Worm (Caenorhabditis elegans) whole organism, L4 larva: ENCODE results near the gene osm-9.

Source experiments
- daf-12 ChIP-seq: fragments of 150-350 bp; optimal IDR thresholded peaks from 2 replicates; lab custom pipeline; 2014; ENCODE audit warnings: missing biosample characterization, missing genetic modification reagents, missing genetic modification characterization
- fkh-10 ChIP-seq: fragments of 150-350 bp; optimal IDR thresholded peaks from 2 replicates; lab custom pipeline; 2014; ENCODE audit warnings: missing biosample characterization, missing genetic modification reagents, missing genetic modification characterization
- fos-1 ChIP-seq: fragments of 150-350 bp; optimal IDR thresholded peaks from 2 replicates; lab custom pipeline; 2014; ENCODE audit warnings: missing biosample characterization, missing genetic modification characterization
- lin-39 ChIP-seq: fragments of 150-350 bp; optimal IDR thresholded peaks from 2 replicates; lab custom pipeline; 2014; ENCODE audit warnings: missing biosample characterization, missing genetic modification reagents, missing genetic modification characterization
- lsy-2 ChIP-seq, 2 experiments: fragments of 150-350 bp in 1 of 2; sonication (generic microtip) in 1 of 2; optimal IDR thresholded peaks; 2 replicates each; lab custom pipeline; 2014 to 2017; ENCODE audit warnings: missing biosample characterization in 2 of 2, missing genetic modification characterization in 2 of 2
- nhr-28 ChIP-seq: fragments of 150-350 bp; optimal IDR thresholded peaks from 2 replicates; lab custom pipeline; 2014; ENCODE audit warnings: missing biosample characterization, missing genetic modification characterization
- saeg-2 ChIP-seq: fragments of 200-800 bp; sonication (Bioruptor generic); IDR thresholded peaks from 2 replicates; pipeline ENCODE4 v1.3.6; 2022; ENCODE audit warnings: missing genetic modification reagents, missing genetic modification characterization, missing compliant biosample characterization
- sdz-12 ChIP-seq: fragments of 200-800 bp; sonication (Bioruptor generic); optimal IDR thresholded peaks from 2 replicates; lab custom pipeline; 2018; ENCODE audit warnings: mild to moderate bottlenecking, missing genetic modification characterization, missing compliant biosample characterization
- snpc-4 ChIP-seq: fragments of 150-350 bp; optimal IDR thresholded peaks from 2 replicates; lab custom pipeline; 2014; ENCODE audit warnings: missing biosample characterization, missing genetic modification characterization
- unc-130 ChIP-seq: sonication (generic microtip); optimal IDR thresholded peaks from 2 replicates; lab custom pipeline; 2016; ENCODE audit warnings: missing genetic modification reagents, missing genetic modification characterization, missing compliant biosample characterization
- unc-39 ChIP-seq: sonication (generic microtip); optimal IDR thresholded peaks from 2 replicates; lab custom pipeline; 2017; ENCODE audit warnings: missing biosample characterization, missing genetic modification characterization
- unc-62 ChIP-seq, 3 experiments: fragments of 150-350 bp in 1 of 3; sonication (generic microtip); optimal IDR thresholded peaks in 2 of 3; peaks in 1 of 3; 1 replicate in 1 of 3; 2 replicates in 2 of 3; lab custom pipeline; 2014 to 2017; ENCODE audit warnings: missing biosample characterization in 3 of 3, missing genetic modification characterization in 3 of 3, missing genetic modification reagents in 3 of 3, missing genotype in 1 of 3

DNA sequence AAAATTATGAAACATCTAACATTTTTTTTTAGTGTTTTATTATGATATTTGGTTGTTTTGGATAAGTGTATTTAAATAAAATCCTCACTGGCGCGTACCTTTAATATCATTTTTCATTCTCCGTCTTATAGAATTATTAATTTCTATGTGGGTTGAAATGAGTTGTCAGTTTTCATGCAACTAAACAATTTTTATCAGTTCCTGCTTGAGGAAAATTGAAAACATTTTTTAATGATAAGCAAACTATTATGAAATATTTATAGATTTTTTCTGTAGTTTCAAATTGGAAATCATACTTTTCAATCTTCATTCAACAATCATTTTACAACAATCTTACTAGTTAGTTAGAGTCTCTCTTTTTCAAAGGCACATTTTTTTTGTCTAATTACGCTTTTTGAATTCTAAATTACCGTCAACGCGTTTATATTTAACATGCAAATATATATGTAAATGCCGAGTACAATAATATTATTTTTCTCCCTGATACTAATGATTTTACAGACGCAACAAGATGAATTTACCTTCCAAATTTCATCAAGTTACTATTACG is 49.1 kb upstream of the osm-9 start, which contains the start of the genes Y37E11B.10 and kgb-2:
- TF ChIP-seq lsy-2 (tag; optimal IDR thresholded peaks at IDR 0.05; lab: Kevin White, UChicago) (no peak), fos-1 (tag; lab: Kevin White, UChicago) (no peak), nhr-28 (tag; lab: Kevin White, UChicago) (peak; percentile 67), fkh-10 (GFP tag; lab: Kevin White, UChicago) (no peak), saeg-2 (GFP tag; lab: Robert Waterston, UW) (no peak), snpc-4 (no peak), unc-62 (GFP tag; optimal IDR thresholded peaks at IDR 0.05 in 1 of 2; lab: Kevin White, UChicago) (no peak), unc-62 (tag; optimal IDR thresholded peaks at IDR 0.05; lab: Kevin White, UChicago) (no peak), lin-39 (tag; lab: Kevin White, UChicago) (no peak), sdz-12 (GFP tag; lab: Kevin White, UChicago) (no peak), daf-12 (tag; lab: Kevin White, UChicago) (no peak), unc-39 (tag; lab: Kevin White, UChicago) (no peak), unc-130 (GFP tag; lab: Kevin White, UChicago) (no peak)
